Worm (Caenorhabditis elegans) whole organism, midembryonic: ENCODE measurements around the gene K09H11.15.

ENCODE experiments used
- T22C8.4 ChIP-seq: fragments of 200-800 bp; sonication (Bioruptor generic); IDR thresholded peaks from 2 replicates; pipeline ENCODE4 v1.3.6; 2022; ENCODE audit warnings: missing genetic modification characterization, missing compliant biosample characterization
- cog-1 ChIP-seq: sonication (generic microtip); optimal IDR thresholded peaks from 2 replicates; lab custom pipeline; 2016; ENCODE audit warnings: missing genetic modification characterization, missing compliant biosample characterization
- flt-1 ChIP-seq: fragments of 200-800 bp; sonication (Bioruptor generic); IDR thresholded peaks from 2 replicates; pipeline ENCODE4 v1.3.6; 2022; ENCODE audit warnings: missing genetic modification characterization, missing compliant biosample characterization
- klf-2 ChIP-seq: fragments of 200-800 bp; sonication (Bioruptor generic); conservative IDR thresholded peaks from 2 replicates; pipeline ENCODE4 v1.3.6; 2022; ENCODE audit warnings: missing genetic modification reagents, missing genetic modification characterization, missing compliant biosample characterization
- med-1 ChIP-seq: sonication (generic microtip); optimal IDR thresholded peaks from 2 replicates; lab custom pipeline; 2017; ENCODE audit warnings: missing genetic modification characterization, mild to moderate bottlenecking, missing compliant biosample characterization, antibody characterized with exemption, missing genetic modification reagents; ENCODE audit not compliant: insufficient read depth
- ref-1 ChIP-seq: fragments of 200-800 bp; sonication (Bioruptor generic); conservative IDR thresholded peaks from 2 replicates; pipeline ENCODE4 v1.3.6; 2022; ENCODE audit warnings: missing genetic modification reagents, missing genetic modification characterization, missing compliant biosample characterization
- tab-1 ChIP-seq: fragments of 200-800 bp; sonication (Bioruptor generic); IDR thresholded peaks from 2 replicates; pipeline ENCODE4 v1.3.6; 2022; ENCODE audit warnings: missing genetic modification characterization, missing compliant biosample characterization
- ztf-23 ChIP-seq: fragments of 200-800 bp; sonication (Bioruptor generic); IDR thresholded peaks from 2 replicates; pipeline ENCODE4 v1.3.6; 2022; ENCODE audit warnings: missing genetic modification reagents, missing genetic modification characterization, missing compliant biosample characterization
- ztf-29 ChIP-seq: fragments of 200-800 bp; sonication (Bioruptor generic); IDR thresholded peaks from 2 replicates; pipeline ENCODE4 v1.3.6; 2022; ENCODE audit warnings: missing genetic modification reagents, missing genetic modification characterization, missing compliant biosample characterization

ce11 chrV:5708331-5708730, 22.4 kb downstream of the K09H11.15 start:
- TF ChIP-seq T22C8.4 (GFP tag; lab: Robert Waterston, UW) (no peak), ref-1 (GFP tag; lab: Robert Waterston, UW) (no peak), med-1 (no peak), tab-1 (GFP tag; lab: Robert Waterston, UW) (no peak), ztf-29 (GFP tag; lab: Robert Waterston, UW) (no peak), klf-2 (GFP tag; lab: Robert Waterston, UW) (no peak), cog-1 (tag; lab: Kevin White, UChicago) (no peak), flt-1 (GFP tag; lab: Robert Waterston, UW) (no peak), ztf-23 (GFP tag; lab: Robert Waterston, UW) (no peak)
